Worm (Caenorhabditis elegans): Measurements from ENCODE around the gene srtx-1.

srtx-1 gene

ce11 chrIV:7428998-7429397, 8.0 kb downstream of the srtx-1 start:
- TF ChIP-seq hlh-1 (tag; optimal IDR thresholded peaks at IDR 0.05): peak; percentile 86
- TF ChIP-seq lsy-2 (tag; optimal IDR thresholded peaks at IDR 0.05): no peak
- TF ChIP-seq zip-8 (tag; optimal IDR thresholded peaks at IDR 0.05): no peak
- TF ChIP-seq unc-120 (tag; optimal IDR thresholded peaks at IDR 0.05; ENCODE audit: poor library complexity, severe bottlenecking): peak; percentile 57
- peak; percentile 61 for TF ChIP-seq unc-62 (GFP tag; optimal IDR thresholded peaks at IDR 0.05)

ce11 chrIV:7433858-7434257, 12.8 kb downstream of the srtx-1 start, which contains the start of gene B0496.11:
TSS of gene B0496.11 (minus strand) at chrIV:7433958.
- TF ChIP-seq unc-62 (GFP tag; optimal IDR thresholded peaks at IDR 0.05) (no peak), nhr-12 (tag; optimal IDR thresholded peaks at IDR 0.05) (no peak)

- TF ChIP-seq unc-120 (tag; optimal IDR thresholded peaks at IDR 0.05; ENCODE audit: poor library complexity, severe bottlenecking) (no peak), sptf-1 (tag; optimal IDR thresholded peaks at IDR 0.05) (no peak), nhr-12 (tag; optimal IDR thresholded peaks at IDR 0.05) (no peak), bed-3 (GFP tag; optimal IDR thresholded peaks at IDR 0.05) (no peak), blmp-1 (tag; optimal IDR thresholded peaks at IDR 0.05) (no peak), hlh-1 (tag; optimal IDR thresholded peaks at IDR 0.05) (no peak), unc-62 (GFP tag; optimal IDR thresholded peaks at IDR 0.05) (no peak), drap-1 (GFP tag; optimal IDR thresholded peaks at IDR 0.05) (no peak), zip-8 (tag; optimal IDR thresholded peaks at IDR 0.05) (no peak), ztf-11 (tag; optimal IDR thresholded peaks at IDR 0.05) (no peak), pha-4 (tag; optimal IDR thresholded peaks at IDR 0.05) (no peak), lin-32 (GFP tag; optimal IDR thresholded peaks at IDR 0.05) (no peak), ceh-39 (tag; optimal IDR thresholded peaks at IDR 0.05) (no peak), lin-13 (tag; optimal IDR thresholded peaks at IDR 0.05) (no peak)
These were observed 18.4 kb downstream of the srtx-1 start for ce11 chrIV:7439377-7439776.

ce11 chrIV:7440238-7440637, 19.2 kb downstream of the srtx-1 start:
- TF ChIP-seq sptf-1 (tag; optimal IDR thresholded peaks at IDR 0.05) (no peak), hlh-1 (tag; optimal IDR thresholded peaks at IDR 0.05) (no peak), ztf-11 (tag; optimal IDR thresholded peaks at IDR 0.05) (no peak), pha-4 (tag; optimal IDR thresholded peaks at IDR 0.05) (no peak), M03D4.4 (tag; optimal IDR thresholded peaks at IDR 0.05) (no peak), lin-13 (tag; optimal IDR thresholded peaks at IDR 0.05) (no peak), ces-1 (GFP tag; optimal IDR thresholded peaks at IDR 0.05) (no peak), bed-3 (GFP tag; optimal IDR thresholded peaks at IDR 0.05) (no peak), ham-2 (GFP tag; optimal IDR thresholded peaks at IDR 0.05) (no peak), sem-2 (GFP tag; optimal IDR thresholded peaks at IDR 0.05) (no peak), snpc-4 (tag; optimal IDR thresholded peaks at IDR 0.05) (no peak), lin-32 (GFP tag; optimal IDR thresholded peaks at IDR 0.05) (no peak), lsy-2 (tag; optimal IDR thresholded peaks at IDR 0.05) (no peak), nhr-237 (tag; optimal IDR thresholded peaks at IDR 0.05) (no peak), ceh-39 (tag; optimal IDR thresholded peaks at IDR 0.05) (no peak)

ce11 chrIV:7445236-7445635, 24.2 kb downstream of the srtx-1 start, which contains the start of gene valv-1:
TSS of gene valv-1 (minus strand) at chrIV:7445336.
- TF ChIP-seq cnd-1 (tag; optimal IDR thresholded peaks at IDR 0.05) (no peak), hlh-1 (tag; optimal IDR thresholded peaks at IDR 0.05) (no peak), flh-1 (GFP tag; optimal IDR thresholded peaks at IDR 0.05) (no peak)

ce11 chrIV:7445995-7446394, 25.0 kb downstream of the srtx-1 start, which contains the start of gene B0496.1:
TSS of gene B0496.1 (plus strand) at chrIV:7446295.
- no peak for TF ChIP-seq ceh-39 (tag; optimal IDR thresholded peaks at IDR 0.05)
- no peak for TF ChIP-seq ceh-43 (GFP tag; optimal IDR thresholded peaks at IDR 0.05)
- TF ChIP-seq tbx-8 (GFP tag; optimal IDR thresholded peaks at IDR 0.05): no peak
- no peak for TF ChIP-seq blmp-1 (tag; optimal IDR thresholded peaks at IDR 0.05)
- no peak for TF ChIP-seq elt-3 (tag; optimal IDR thresholded peaks at IDR 0.05)
- TF ChIP-seq flh-1 (GFP tag; optimal IDR thresholded peaks at IDR 0.05): no peak
- TF ChIP-seq cnd-1 (tag; optimal IDR thresholded peaks at IDR 0.05): no peak
- no peak for TF ChIP-seq unc-39 (tag; optimal IDR thresholded peaks at IDR 0.05)
- no peak for TF ChIP-seq nhr-2 (tag; optimal IDR thresholded peaks at IDR 0.05)
- no peak for TF ChIP-seq nhr-12 (tag; optimal IDR thresholded peaks at IDR 0.05)
- TF ChIP-seq nhr-76 (tag; optimal IDR thresholded peaks at IDR 0.05): no peak
- no peak for TF ChIP-seq mls-2 (tag; optimal IDR thresholded peaks at IDR 0.05)

Data from whole organism, mixed stage, embryonic.